Worm (Caenorhabditis elegans): ENCODE results near the gene bgal-1.

The bgal-1 gene

DNA sequence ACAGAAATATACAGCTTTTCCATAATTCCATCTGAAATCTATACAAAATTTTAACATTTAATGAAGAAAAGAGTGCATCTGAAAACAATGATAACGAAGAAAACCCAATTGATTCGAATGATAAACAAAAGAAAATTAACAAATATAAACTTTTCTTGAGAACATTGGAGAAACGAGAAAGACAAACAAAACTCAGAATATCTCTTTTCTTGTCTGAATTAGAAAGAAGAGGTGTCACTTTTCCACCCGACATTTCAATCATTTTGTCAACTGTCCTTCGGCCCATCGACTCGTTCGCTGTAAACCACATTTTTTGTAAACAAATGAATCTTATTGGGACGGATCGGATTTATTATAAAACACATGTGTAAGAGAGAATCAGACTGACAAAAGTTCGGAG is at the start of gene bgal-1:
bgal-1 (minus strand) TSS at position 38 of the 400 bp plus-strand sequence.
- TF ChIP-seq ceh-82 (tag; optimal IDR thresholded peaks at IDR 0.05) = no peak
- TF ChIP-seq nhr-10 (tag; optimal IDR thresholded peaks at IDR 0.05) = no peak
- TF ChIP-seq elt-1 (tag; optimal IDR thresholded peaks at IDR 0.05) = no peak
- TF ChIP-seq nhr-77 (tag; optimal IDR thresholded peaks at IDR 0.05) = no peak
- no peak for TF ChIP-seq Y55F3AM.14 (GFP tag; optimal IDR thresholded peaks at IDR 0.05)
- TF ChIP-seq crh-2 (tag; optimal IDR thresholded peaks at IDR 0.05) = peak; percentile 31
- TF ChIP-seq C34F6.9 (tag; optimal IDR thresholded peaks at IDR 0.05) = no peak
- peak; percentile 25 for TF ChIP-seq ztf-4 (tag; optimal IDR thresholded peaks at IDR 0.05)
- no peak for TF ChIP-seq ZK546.5 (tag; optimal IDR thresholded peaks at IDR 0.05)
- no peak for TF ChIP-seq nhr-6 (tag; optimal IDR thresholded peaks at IDR 0.05)
- TF ChIP-seq ceh-16 (tag; optimal IDR thresholded peaks at IDR 0.05) = no peak
- peak; percentile 4 for TF ChIP-seq sma-3 (GFP tag; optimal IDR thresholded peaks at IDR 0.05)
- TF ChIP-seq F13H6.1 (tag; optimal IDR thresholded peaks at IDR 0.05) = no peak
- TF ChIP-seq ama-1 (optimal IDR thresholded peaks at IDR 0.05) = peak; percentile 65
- peak; percentile 13 for TF ChIP-seq blmp-1 (tag; optimal IDR thresholded peaks at IDR 0.05; ENCODE audit: insufficient read depth)
- no peak for TF ChIP-seq egl-27 (tag; optimal IDR thresholded peaks at IDR 0.05)
- TF ChIP-seq lin-11 (tag; optimal IDR thresholded peaks at IDR 0.05) = no peak
- peak; percentile 33 for TF ChIP-seq nhr-25 (tag; optimal IDR thresholded peaks at IDR 0.05)
- no peak for TF ChIP-seq nhr-129 (tag; optimal IDR thresholded peaks at IDR 0.05)
- TF ChIP-seq unc-39 (tag; optimal IDR thresholded peaks at IDR 0.05) = no peak
- TF ChIP-seq snpc-4 (tag; optimal IDR thresholded peaks at IDR 0.05) = no peak
- TF ChIP-seq elt-3 (tag; optimal IDR thresholded peaks at IDR 0.05) = no peak
- TF ChIP-seq fos-1 (tag; optimal IDR thresholded peaks at IDR 0.05) = no peak
- TF ChIP-seq lin-13 (GFP tag; optimal IDR thresholded peaks at IDR 0.05) = peak; percentile 8
- TF ChIP-seq nhr-237 (tag; optimal IDR thresholded peaks at IDR 0.05) = no peak
- TF ChIP-seq R02D3.7 (tag; optimal IDR thresholded peaks at IDR 0.05) = no peak
- no peak for TF ChIP-seq aly-2 (tag; optimal IDR thresholded peaks at IDR 0.05)
- TF ChIP-seq lsy-2 (tag; optimal IDR thresholded peaks at IDR 0.05) = peak in 1 of 2 experiments; percentile 44
- TF ChIP-seq ztf-1 (GFP tag; conservative IDR thresholded peaks at IDR 0.05) = no peak
- TF ChIP-seq mdl-1 (tag; optimal IDR thresholded peaks at IDR 0.05) = no peak

DNA sequence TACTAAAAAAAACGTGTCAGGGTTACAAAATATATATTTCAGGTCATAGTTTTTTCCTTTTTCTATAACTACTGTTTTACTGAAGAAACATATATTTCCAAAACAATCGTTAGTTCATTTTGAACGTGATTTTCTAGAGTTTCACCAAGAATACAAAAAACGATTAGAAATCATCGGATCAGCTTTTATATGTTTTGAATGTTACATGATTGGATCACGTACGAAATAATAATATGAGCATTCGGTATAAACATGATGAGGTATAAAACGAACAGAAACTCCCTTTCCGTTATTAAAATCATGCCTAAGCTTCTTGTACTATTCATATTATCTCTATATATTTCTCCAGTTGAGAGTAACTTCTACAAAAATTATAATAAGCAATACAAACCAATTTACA is 47.0 kb upstream of the bgal-1 start, which contains the start of gene clec-223:
clec-223 (plus strand) TSS at position 301 of the 400 bp plus-strand sequence.
- no peak for TF ChIP-seq blmp-1 (tag; optimal IDR thresholded peaks at IDR 0.05; ENCODE audit: insufficient read depth)

DNA sequence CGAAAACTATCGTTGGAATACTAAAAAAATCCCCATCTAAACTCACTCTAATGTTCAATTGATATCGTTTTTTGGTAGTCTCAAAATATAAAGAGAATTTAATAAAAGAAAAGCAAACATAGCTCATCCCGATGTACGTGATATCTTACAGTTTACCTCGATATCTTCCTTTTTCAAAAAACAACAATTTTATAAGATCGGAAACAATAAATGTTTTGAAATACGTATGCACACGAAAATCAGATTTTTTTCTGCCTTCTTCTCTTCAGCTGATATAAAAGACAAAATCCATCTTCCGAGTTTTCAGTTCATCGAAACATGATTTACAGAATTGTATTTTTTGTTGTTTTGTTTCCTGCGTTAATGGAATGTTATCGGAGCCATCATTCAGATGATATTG is 45.2 kb upstream of the bgal-1 start, which contains the start of gene clec-222:
clec-222 (plus strand) TSS at position 301 of the 400 bp plus-strand sequence.
- no peak for TF ChIP-seq nhr-77 (tag; optimal IDR thresholded peaks at IDR 0.05)
- no peak for TF ChIP-seq ztf-1 (GFP tag; conservative IDR thresholded peaks at IDR 0.05)
- no peak for TF ChIP-seq C34F6.9 (tag; optimal IDR thresholded peaks at IDR 0.05)
- no peak for TF ChIP-seq gmeb-1 (tag; optimal IDR thresholded peaks at IDR 0.05)
- TF ChIP-seq sma-3 (GFP tag; optimal IDR thresholded peaks at IDR 0.05) = no peak
- TF ChIP-seq skn-1 (tag; optimal IDR thresholded peaks at IDR 0.05) = no peak
- TF ChIP-seq lin-11 (tag; optimal IDR thresholded peaks at IDR 0.05) = no peak
- no peak for TF ChIP-seq crh-2 (tag; optimal IDR thresholded peaks at IDR 0.05)
- no peak for TF ChIP-seq R02D3.7 (tag; optimal IDR thresholded peaks at IDR 0.05)
- TF ChIP-seq nhr-10 (tag; optimal IDR thresholded peaks at IDR 0.05) = no peak
- TF ChIP-seq unc-55 (GFP tag; optimal IDR thresholded peaks at IDR 0.05) = no peak
- no peak for TF ChIP-seq lsy-2 (tag; optimal IDR thresholded peaks at IDR 0.05)
- TF ChIP-seq sma-9 (GFP tag; optimal IDR thresholded peaks at IDR 0.05) = no peak
- TF ChIP-seq sma-9 (tag; optimal IDR thresholded peaks at IDR 0.05) = no peak
- TF ChIP-seq alr-1 (tag; optimal IDR thresholded peaks at IDR 0.05) = no peak
- no peak for TF ChIP-seq ztf-11 (tag; optimal IDR thresholded peaks at IDR 0.05)
- no peak for TF ChIP-seq ceh-16 (tag; optimal IDR thresholded peaks at IDR 0.05)
- no peak for TF ChIP-seq nhr-25 (tag; optimal IDR thresholded peaks at IDR 0.05)
- TF ChIP-seq F13H6.1 (tag; optimal IDR thresholded peaks at IDR 0.05) = no peak
- no peak for TF ChIP-seq nhr-11 (tag; optimal IDR thresholded peaks at IDR 0.05)

DNA sequence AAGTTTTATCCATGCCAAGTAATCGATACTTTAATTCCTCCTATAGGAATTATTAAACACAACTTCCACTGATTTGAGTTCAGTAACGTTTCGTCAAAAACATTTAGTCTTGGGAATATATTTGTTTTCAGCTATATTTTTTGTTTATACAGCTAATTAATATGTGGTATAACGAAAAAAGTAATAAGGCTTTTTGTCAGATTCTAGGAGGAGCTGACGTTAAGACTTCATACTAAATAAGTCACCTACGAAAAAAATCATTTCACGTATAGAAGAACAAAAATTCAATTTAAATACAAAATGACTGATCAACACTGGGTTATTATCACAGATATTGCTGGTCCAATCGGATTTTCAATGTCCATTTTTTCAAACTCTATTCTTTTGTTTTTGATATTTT is 43.0 kb upstream of the bgal-1 start, which contains the start of gene str-115:
str-115 (plus strand) TSS at position 301 of the 400 bp plus-strand sequence.
- TF ChIP-seq gmeb-1 (tag; optimal IDR thresholded peaks at IDR 0.05) (no peak), F13H6.1 (tag; optimal IDR thresholded peaks at IDR 0.05) (no peak), nhr-23 (tag; optimal IDR thresholded peaks at IDR 0.05) (no peak), skn-1 (tag; optimal IDR thresholded peaks at IDR 0.05) (no peak), nhr-237 (tag; optimal IDR thresholded peaks at IDR 0.05) (no peak), R02D3.7 (tag; optimal IDR thresholded peaks at IDR 0.05) (no peak), sma-3 (GFP tag; optimal IDR thresholded peaks at IDR 0.05) (no peak), zag-1 (tag; optimal IDR thresholded peaks at IDR 0.05) (no peak), nhr-11 (tag; optimal IDR thresholded peaks at IDR 0.05) (no peak), peb-1 (tag; optimal IDR thresholded peaks at IDR 0.05) (no peak), sma-9 (GFP tag; optimal IDR thresholded peaks at IDR 0.05) (no peak), sma-9 (tag; optimal IDR thresholded peaks at IDR 0.05) (no peak), ztf-4 (tag; optimal IDR thresholded peaks at IDR 0.05) (no peak), nhr-6 (tag; optimal IDR thresholded peaks at IDR 0.05) (no peak), snpc-4 (tag; optimal IDR thresholded peaks at IDR 0.05) (no peak), nhr-25 (tag; optimal IDR thresholded peaks at IDR 0.05) (no peak)

Measured in whole organism, L2 larva.